Worm (Caenorhabditis elegans) whole organism, L3 larva: ENCODE measurements around the gene Y37D8A.25.
A peak's percentile ranks its signal among the peaks of the same experiment; 100 is the strongest.

Experiments
- R02D3.7 ChIP-seq: fragments of 150-350 bp; optimal IDR thresholded peaks from 2 replicates; lab custom pipeline; 2014; ENCODE audit warnings: missing biosample characterization, missing genetic modification characterization
- ZK546.5 ChIP-seq: sonication (generic microtip); optimal IDR thresholded peaks from 2 replicates; lab custom pipeline; 2017; ENCODE audit warnings: missing biosample characterization, missing genetic modification characterization
- aly-2 ChIP-seq: fragments of 150-350 bp; optimal IDR thresholded peaks from 2 replicates; lab custom pipeline; 2014; ENCODE audit warnings: missing biosample characterization, missing genetic modification characterization
- ama-1 ChIP-seq: fragments of 150-350 bp; optimal IDR thresholded peaks from 2 replicates; lab custom pipeline; 2018
- ceh-16 ChIP-seq: sonication (generic microtip); optimal IDR thresholded peaks from 2 replicates; lab custom pipeline; 2017; ENCODE audit warnings: missing biosample characterization, missing genetic modification characterization
- ceh-28 ChIP-seq: fragments of 150-350 bp; optimal IDR thresholded peaks from 2 replicates; lab custom pipeline; 2014; ENCODE audit warnings: missing biosample characterization, missing genetic modification reagents, missing genetic modification characterization
- ceh-82 ChIP-seq: fragments of 150-350 bp; optimal IDR thresholded peaks from 2 replicates; lab custom pipeline; 2014; ENCODE audit warnings: missing biosample characterization, missing genetic modification characterization
- ceh-9 ChIP-seq: sonication (generic microtip); optimal IDR thresholded peaks from 2 replicates; lab custom pipeline; 2018; ENCODE audit warnings: missing biosample characterization, missing genetic modification characterization
- daf-12 ChIP-seq: fragments of 150-350 bp; optimal IDR thresholded peaks from 2 replicates; lab custom pipeline; 2014; ENCODE audit warnings: missing biosample characterization, missing genetic modification reagents, missing genetic modification characterization
- egl-27 ChIP-seq: sonication (generic microtip); optimal IDR thresholded peaks from 4 replicates; lab custom pipeline; 2017; ENCODE audit warnings: missing biosample characterization, missing genetic modification reagents, missing genetic modification characterization
- egl-5 ChIP-seq: fragments of 150-350 bp; optimal IDR thresholded peaks from 2 replicates; lab custom pipeline; 2017; ENCODE audit warnings: missing biosample characterization, missing genetic modification reagents, missing genetic modification characterization, inconsistent platforms
- elt-1 ChIP-seq: fragments of 150-350 bp; optimal IDR thresholded peaks from 2 replicates; lab custom pipeline; 2014; ENCODE audit warnings: missing biosample characterization, missing genetic modification characterization
- elt-2 ChIP-seq: sonication (generic microtip); optimal IDR thresholded peaks from 2 replicates; lab custom pipeline; 2016; ENCODE audit warnings: missing genetic modification reagents, mild to moderate bottlenecking, missing genetic modification characterization, missing compliant biosample characterization
- elt-3 ChIP-seq, 3 experiments: fragments of 150-350 bp in 1 of 3; sonication (generic microtip) in 2 of 3; optimal IDR thresholded peaks; 2 replicates in 2 of 3; 4 replicates in 1 of 3; lab custom pipeline; 2014 to 2017; ENCODE audit warnings: missing biosample characterization in 3 of 3, missing genetic modification characterization in 3 of 3
- eor-1 ChIP-seq, 2 experiments: fragments of 150-350 bp; optimal IDR thresholded peaks; 2 replicates each; lab custom pipeline; 2014 to 2018; ENCODE audit warnings: missing biosample characterization in 2 of 2, missing genetic modification characterization in 2 of 2
- fkh-10 ChIP-seq: sonication (generic microtip); optimal IDR thresholded peaks from 2 replicates; lab custom pipeline; 2017; ENCODE audit warnings: missing biosample characterization, missing genetic modification reagents, missing genetic modification characterization
- fkh-2 ChIP-seq: fragments of 150-350 bp; optimal IDR thresholded peaks from 2 replicates; lab custom pipeline; 2014; ENCODE audit warnings: missing biosample characterization, missing genetic modification reagents, missing genetic modification characterization
- fos-1 ChIP-seq: fragments of 150-350 bp; optimal IDR thresholded peaks from 2 replicates; lab custom pipeline; 2014; ENCODE audit warnings: missing biosample characterization, missing genetic modification characterization
- hmg-11 ChIP-seq: sonication (generic microtip); optimal IDR thresholded peaks from 2 replicates; lab custom pipeline; 2016; ENCODE audit warnings: missing genetic modification characterization, missing compliant biosample characterization
- jun-1 ChIP-seq: fragments of 150-350 bp; optimal IDR thresholded peaks from 2 replicates; lab custom pipeline; 2014; ENCODE audit warnings: missing biosample characterization, missing genetic modification reagents, missing genetic modification characterization
- lin-15B ChIP-seq: fragments of 150-350 bp; optimal IDR thresholded peaks from 2 replicates; lab custom pipeline; 2014; ENCODE audit warnings: missing biosample characterization, missing genetic modification characterization
- lin-39 ChIP-seq: fragments of 150-350 bp; optimal IDR thresholded peaks from 2 replicates; lab custom pipeline; 2018; ENCODE audit warnings: missing biosample characterization, missing genetic modification reagents, missing genetic modification characterization
- lsy-12 ChIP-seq: sonication (generic microtip); optimal IDR thresholded peaks from 2 replicates; lab custom pipeline; 2016; ENCODE audit warnings: mild to moderate bottlenecking, missing genetic modification characterization, missing compliant biosample characterization
- mdl-1 ChIP-seq: fragments of 150-350 bp; optimal IDR thresholded peaks from 2 replicates; lab custom pipeline; 2014; ENCODE audit warnings: missing biosample characterization, missing genetic modification characterization
- mml-1 ChIP-seq: fragments of 150-350 bp; sonication (generic microtip); optimal IDR thresholded peaks from 3 replicates; lab custom pipeline; 2014; ENCODE audit warnings: missing biosample characterization, missing genetic modification characterization
- nfya-1 ChIP-seq: sonication (generic microtip); optimal IDR thresholded peaks from 2 replicates; lab custom pipeline; 2017; ENCODE audit warnings: missing genetic modification characterization, mild to moderate bottlenecking, missing compliant biosample characterization, antibody characterized with exemption, moderate library complexity; ENCODE audit not compliant: insufficient read depth
- nhr-11 ChIP-seq: fragments of 150-350 bp; optimal IDR thresholded peaks from 2 replicates; lab custom pipeline; 2014; ENCODE audit warnings: missing biosample characterization, missing genetic modification characterization
- nhr-12 ChIP-seq: fragments of 150-350 bp; optimal IDR thresholded peaks from 2 replicates; lab custom pipeline; 2014; ENCODE audit warnings: missing biosample characterization, missing genetic modification characterization
- nhr-23 ChIP-seq: fragments of 150-350 bp; optimal IDR thresholded peaks from 2 replicates; lab custom pipeline; 2014; ENCODE audit warnings: missing biosample characterization, missing genetic modification reagents, missing genetic modification characterization
- nhr-25 ChIP-seq: sonication (generic microtip); optimal IDR thresholded peaks from 2 replicates; lab custom pipeline; 2017; ENCODE audit warnings: missing biosample characterization, missing genetic modification characterization
- nhr-43 ChIP-seq: sonication (generic microtip); optimal IDR thresholded peaks from 2 replicates; lab custom pipeline; 2016; ENCODE audit warnings: mild to moderate bottlenecking, missing genetic modification characterization, missing compliant biosample characterization; ENCODE audit not compliant: poor library complexity, severe bottlenecking
- nhr-67 ChIP-seq: fragments of 150-350 bp; optimal IDR thresholded peaks from 2 replicates; lab custom pipeline; 2014; ENCODE audit warnings: missing biosample characterization, missing genetic modification characterization
- nhr-77 ChIP-seq: fragments of 150-350 bp; optimal IDR thresholded peaks from 2 replicates; lab custom pipeline; 2014; ENCODE audit warnings: missing biosample characterization, missing genetic modification characterization
- pha-4 ChIP-seq: fragments of 150-350 bp; optimal IDR thresholded peaks from 2 replicates; lab custom pipeline; 2014; ENCODE audit warnings: missing biosample characterization, missing genetic modification reagents, missing genetic modification characterization
- pqm-1 ChIP-seq: fragments of 150-350 bp; optimal IDR thresholded peaks from 2 replicates; lab custom pipeline; 2017; ENCODE audit warnings: missing biosample characterization, missing genetic modification characterization, inconsistent platforms
- sea-2 ChIP-seq: fragments of 150-350 bp; sonication (generic microtip); optimal IDR thresholded peaks from 4 replicates; lab custom pipeline; 2014; ENCODE audit warnings: missing biosample characterization, missing genetic modification reagents, missing genetic modification characterization
- skn-1 ChIP-seq: fragments of 150-350 bp; optimal IDR thresholded peaks from 2 replicates; lab custom pipeline; 2014; ENCODE audit warnings: missing biosample characterization, missing genetic modification characterization
- snpc-4 ChIP-seq: fragments of 150-350 bp; optimal IDR thresholded peaks from 2 replicates; lab custom pipeline; 2014; ENCODE audit warnings: missing biosample characterization, missing genetic modification characterization
- tbx-2 ChIP-seq: sonication (generic microtip); optimal IDR thresholded peaks from 2 replicates; lab custom pipeline; 2016; ENCODE audit warnings: mild to moderate bottlenecking, missing genetic modification characterization, missing compliant biosample characterization
- unc-39 ChIP-seq: sonication (generic microtip); optimal IDR thresholded peaks from 4 replicates; lab custom pipeline; 2017; ENCODE audit warnings: missing biosample characterization, missing genetic modification characterization
- unc-62 ChIP-seq: fragments of 150-350 bp; sonication (generic microtip); optimal IDR thresholded peaks from 4 replicates; lab custom pipeline; 2014; ENCODE audit warnings: missing biosample characterization, missing genetic modification reagents, missing genetic modification characterization
- zag-1 ChIP-seq: fragments of 150-350 bp; optimal IDR thresholded peaks from 2 replicates; lab custom pipeline; 2014; ENCODE audit warnings: missing biosample characterization, missing genetic modification characterization
- ztf-11 ChIP-seq: fragments of 150-350 bp; optimal IDR thresholded peaks from 2 replicates; lab custom pipeline; 2014; ENCODE audit warnings: missing biosample characterization, missing genetic modification characterization

The Y37D8A.25 gene

DNA sequence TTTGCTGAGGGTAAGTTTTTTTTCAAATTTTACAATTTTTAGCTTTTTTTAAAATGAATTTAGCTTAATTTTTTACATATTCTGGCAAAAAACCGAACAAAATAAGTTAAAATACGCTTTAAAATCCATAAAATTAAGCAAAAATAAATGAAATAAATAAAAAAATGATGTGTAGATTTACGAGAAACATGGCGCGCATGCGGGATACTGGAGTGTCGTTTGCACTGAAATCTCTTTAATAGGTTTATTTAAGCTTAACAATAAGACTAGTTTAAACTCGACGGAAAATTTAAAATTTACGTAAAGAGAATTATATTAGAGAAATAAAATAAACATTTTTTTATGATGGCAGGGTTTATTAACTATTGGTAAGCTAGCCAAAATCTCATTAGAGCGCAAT lies 1.3 kb upstream of the Y37D8A.25 start:
- TF ChIP-seq nhr-11 (no peak), mdl-1 (tag; lab: Kevin White, UChicago) (no peak), elt-1 (no peak), ZK546.5 (tag; lab: Kevin White, UChicago) (no peak), nhr-12 (tag; lab: Kevin White, UChicago) (no peak), unc-62 (GFP tag; lab: Kevin White, UChicago) (no peak), elt-2 (tag; lab: Kevin White, UChicago) (no peak), elt-3 (tag; optimal IDR thresholded peaks at IDR 0.05; lab: Kevin White, UChicago) (no peak), daf-12 (tag; lab: Kevin White, UChicago) (no peak), pha-4 (tag; lab: Kevin White, UChicago) (peak; percentile 31), pqm-1 (tag; lab: Kevin White, UChicago) (no peak), nhr-23 (tag; lab: Kevin White, UChicago) (no peak), mml-1 (tag; lab: Kevin White, UChicago) (no peak), egl-27 (no peak), R02D3.7 (tag; lab: Kevin White, UChicago) (peak; percentile 46), lin-15B (tag; lab: Kevin White, UChicago) (peak; percentile 39), snpc-4 (tag; lab: Kevin White, UChicago) (no peak), nfya-1 (tag; lab: Kevin White, UChicago) (peak; percentile 33), unc-39 (no peak), ceh-9 (no peak), zag-1 (tag; lab: Kevin White, UChicago) (no peak)

DNA sequence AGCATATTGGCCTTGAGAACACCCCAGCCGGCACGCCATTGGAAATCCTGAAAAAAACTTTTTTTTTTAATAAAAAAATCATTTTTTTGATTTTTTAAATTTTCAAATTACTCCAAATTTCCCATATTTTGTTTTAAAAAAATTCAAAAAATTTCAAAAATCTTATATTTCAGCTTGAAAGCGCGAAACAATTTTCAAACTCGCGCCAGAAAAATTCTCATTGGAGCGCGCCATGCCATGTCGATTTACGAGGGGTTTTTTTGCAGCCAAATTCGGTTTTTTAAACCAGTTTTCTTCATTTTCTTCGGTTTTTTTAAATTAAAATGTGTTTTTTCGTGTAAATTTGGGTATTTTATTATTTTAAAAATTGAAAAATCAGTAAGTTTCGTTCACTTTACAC lies 905 bp downstream of the Y37D8A.25 start:
- TF ChIP-seq snpc-4 (tag; lab: Kevin White, UChicago) (no peak), ZK546.5 (tag; lab: Kevin White, UChicago) (no peak), skn-1 (tag; lab: Kevin White, UChicago) (no peak), ceh-16 (tag; lab: Kevin White, UChicago) (no peak), jun-1 (tag; lab: Kevin White, UChicago) (no peak), ama-1 (lab: Kevin White, UChicago) (no peak), elt-1 (no peak), pqm-1 (tag; lab: Kevin White, UChicago) (no peak), ceh-28 (no peak), tbx-2 (no peak), eor-1 (tag; optimal IDR thresholded peaks at IDR 0.05; lab: Kevin White, UChicago) (no peak), daf-12 (tag; lab: Kevin White, UChicago) (no peak), aly-2 (no peak), nhr-77 (no peak), elt-2 (tag; lab: Kevin White, UChicago) (no peak), lsy-12 (no peak), nhr-67 (no peak), sea-2 (GFP tag; lab: Kevin White, UChicago) (no peak), lin-39 (no peak), egl-27 (no peak)

DNA sequence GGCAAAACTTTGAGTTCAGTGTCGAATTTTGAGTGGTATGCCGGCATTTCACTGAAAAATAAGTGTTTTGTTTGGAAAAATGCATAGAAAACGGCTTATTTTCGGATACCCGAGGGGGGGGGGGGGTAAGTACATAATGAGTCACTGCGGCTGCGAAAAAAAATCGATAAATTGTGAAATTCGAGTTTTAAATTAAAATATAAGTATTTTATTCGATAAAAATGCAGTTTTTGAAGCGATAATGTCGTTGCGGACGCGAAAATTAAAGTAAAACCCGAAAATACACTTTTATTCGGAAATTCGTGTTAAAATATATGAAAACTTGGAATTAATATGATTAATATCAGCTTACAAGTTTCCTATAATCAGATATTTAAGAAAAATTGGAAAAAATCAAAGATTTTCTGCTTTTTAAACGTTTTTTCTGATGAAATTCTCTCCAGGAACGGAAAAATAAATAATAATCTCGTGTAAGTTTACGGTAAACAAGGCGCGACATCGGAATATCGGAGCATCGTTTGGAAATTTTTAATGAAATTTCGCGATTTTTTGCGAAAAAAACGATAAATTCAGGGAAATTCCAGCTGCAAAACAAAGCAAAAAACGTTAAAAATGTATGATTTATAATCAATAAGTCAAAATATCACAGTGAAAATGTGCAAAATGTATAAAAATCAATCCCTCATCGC lies 1.9 kb downstream of the Y37D8A.25 start, which contains the start of gene arx-5:
Gene arx-5 (minus strand): TSS at position 51 of the 689 bp plus-strand sequence.
- TF ChIP-seq egl-5, result no peak
- no peak for TF ChIP-seq mml-1 (tag; lab: Kevin White, UChicago)
- no peak for TF ChIP-seq skn-1 (tag; lab: Kevin White, UChicago)
- no peak for TF ChIP-seq daf-12 (tag; lab: Kevin White, UChicago)
- TF ChIP-seq nfya-1 (tag; lab: Kevin White, UChicago), result peak; percentile 38
- TF ChIP-seq unc-62 (GFP tag; lab: Kevin White, UChicago), result no peak
- TF ChIP-seq nhr-67, result no peak
- no peak for TF ChIP-seq nhr-25 (tag; lab: Kevin White, UChicago)
- TF ChIP-seq ceh-28, result no peak
- TF ChIP-seq lin-15B (tag; lab: Kevin White, UChicago), result peak; percentile 46
- TF ChIP-seq egl-27, result no peak
- no peak for TF ChIP-seq ZK546.5 (tag; lab: Kevin White, UChicago)
- TF ChIP-seq elt-2 (tag; lab: Kevin White, UChicago), result no peak
- no peak for TF ChIP-seq eor-1 (tag; optimal IDR thresholded peaks at IDR 0.05; lab: Kevin White, UChicago)
- TF ChIP-seq nhr-77, result no peak
- no peak for TF ChIP-seq fkh-10 (GFP tag; lab: Kevin White, UChicago)
- TF ChIP-seq fkh-2, result no peak
- no peak for TF ChIP-seq nhr-12 (tag; lab: Kevin White, UChicago)
- TF ChIP-seq hmg-11 (tag; lab: Kevin White, UChicago), result peak; percentile 6
- TF ChIP-seq pqm-1 (tag; lab: Kevin White, UChicago), result no peak
- TF ChIP-seq fos-1, result no peak
- TF ChIP-seq unc-39, result no peak
- TF ChIP-seq ztf-11 (tag; lab: Kevin White, UChicago), result no peak
- no peak for TF ChIP-seq nhr-23 (tag; lab: Kevin White, UChicago)
- TF ChIP-seq zag-1 (tag; lab: Kevin White, UChicago), result no peak
- no peak for TF ChIP-seq ceh-82
- peak; percentile 88 for TF ChIP-seq R02D3.7 (tag; lab: Kevin White, UChicago)
- TF ChIP-seq pha-4 (tag; lab: Kevin White, UChicago), result peak; percentile 62
- TF ChIP-seq lsy-12, result no peak
- no peak for TF ChIP-seq sea-2 (GFP tag; lab: Kevin White, UChicago)
- TF ChIP-seq nhr-43 (tag; lab: Kevin White, UChicago), result no peak
- TF ChIP-seq ama-1 (lab: Kevin White, UChicago), result no peak
- TF ChIP-seq tbx-2, result no peak
